Fruit fly (Drosophila melanogaster) whole organism, wandering third instar larva: ENCODE results near the gene fbp.

Source experiments
- GATAd ChIP-seq: sonication (Bioruptor generic); optimal IDR thresholded peaks from 2 replicates; lab custom pipeline; 2016; ENCODE audit warnings: missing biosample characterization, missing genetic modification characterization
- Mio ChIP-seq: sonication (Bioruptor generic); optimal IDR thresholded peaks from 2 replicates; lab custom pipeline; 2016; ENCODE audit warnings: missing biosample characterization, missing genetic modification characterization
- OdsH ChIP-seq: fragments of 200-800 bp; sonication (Bioruptor generic); optimal IDR thresholded peaks from 2 replicates; lab custom pipeline; 2016; ENCODE audit warnings: missing biosample characterization, mild to moderate bottlenecking, missing genetic modification characterization
- br ChIP-seq: fragments of 200-800 bp; sonication (Bioruptor generic); optimal IDR thresholded peaks from 2 replicates; lab custom pipeline; 2016; ENCODE audit warnings: missing biosample characterization, missing genetic modification characterization
- dsf ChIP-seq: sonication (Bioruptor generic); optimal IDR thresholded peaks from 2 replicates; lab custom pipeline; 2016; ENCODE audit warnings: missing biosample characterization, missing genetic modification characterization, borderline replicate concordance
- psq ChIP-seq: fragments of 200-800 bp; sonication (Bioruptor generic); optimal IDR thresholded peaks from 3 replicates; lab custom pipeline; 2017; ENCODE audit warnings: missing biosample characterization, mild to moderate bottlenecking, missing genetic modification characterization, moderate library complexity
- sv ChIP-seq: fragments of 200-800 bp; sonication (Bioruptor generic); optimal IDR thresholded peaks from 3 replicates; lab custom pipeline; 2016; ENCODE audit warnings: missing biosample characterization, missing genetic modification characterization

DNA sequence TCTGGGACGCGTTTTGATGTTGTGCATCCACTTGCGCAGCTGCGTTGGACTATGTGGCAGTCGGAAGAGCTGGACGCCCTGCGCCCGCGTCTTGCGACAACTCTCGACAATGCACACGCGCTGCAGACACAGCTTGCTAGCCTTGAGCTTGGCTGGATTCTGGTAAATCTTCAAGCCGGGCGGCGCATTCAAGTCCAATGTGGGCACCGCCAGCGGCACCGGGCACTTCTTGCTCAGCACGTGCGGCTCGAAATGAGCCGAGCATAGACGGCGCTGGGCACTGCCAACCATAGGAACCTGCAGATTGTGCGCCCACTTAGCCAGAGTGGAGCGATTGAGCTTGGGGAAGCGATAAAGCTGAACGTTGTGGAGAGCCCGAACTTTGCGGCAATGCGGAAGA lies 13.4 kb downstream of the fbp start:
- TF ChIP-seq sv (GFP tag; lab: Kevin White, UChicago) (no peak), br (GFP tag; lab: Kevin White, UChicago) (no peak), OdsH (GFP tag; lab: Kevin White, UChicago) (no peak), dsf (no peak), GATAd (GFP tag; lab: Kevin White, UChicago) (no peak), psq (GFP tag; lab: Kevin White, UChicago) (no peak), Mio (GFP tag; lab: Kevin White, UChicago) (no peak)
